Fruit fly (Drosophila melanogaster) whole organism, prepupa: Measurements from ENCODE around the gene Atac2.

Source experiments
- Blimp-1 ChIP-seq: fragments of 200-800 bp; sonication (Bioruptor generic); optimal IDR thresholded peaks from 3 replicates; lab custom pipeline; 2017; ENCODE audit warnings: missing biosample characterization, missing genetic modification characterization, mild to moderate bottlenecking, moderate library complexity, missing genetic modification reagents
- CG11294 ChIP-seq: fragments of 200-800 bp; sonication (Bioruptor generic); IDR thresholded peaks from 2 replicates; pipeline ENCODE4 v1.3.6; 2022; ENCODE audit warnings: missing biosample characterization, missing genetic modification characterization
- CG11762 ChIP-seq: fragments of 200-800 bp; sonication (Bioruptor generic); optimal IDR thresholded peaks from 3 replicates; lab custom pipeline; 2016; ENCODE audit warnings: missing biosample characterization, missing genetic modification characterization; ENCODE audit not compliant: insufficient read depth
- CG1621 ChIP-seq: fragments of 200-800 bp; sonication (Bioruptor generic); optimal IDR thresholded peaks from 3 replicates; lab custom pipeline; 2018; ENCODE audit warnings: missing biosample characterization, mild to moderate bottlenecking, missing genetic modification characterization
- CG16779 ChIP-seq: fragments of 200-800 bp; sonication (Bioruptor generic); optimal IDR thresholded peaks from 3 replicates; lab custom pipeline; 2017; ENCODE audit warnings: missing biosample characterization, mild to moderate bottlenecking, missing genetic modification characterization
- CG3032 ChIP-seq: fragments of 200-800 bp; optimal IDR thresholded peaks from 2 replicates; lab custom pipeline; 2019; ENCODE audit warnings: missing biosample characterization, mild to moderate bottlenecking, missing genetic modification characterization, moderate library complexity
- CG31627 ChIP-seq: fragments of 200-800 bp; sonication (Bioruptor generic); optimal IDR thresholded peaks from 3 replicates; lab custom pipeline; 2016; ENCODE audit warnings: missing biosample characterization, missing genetic modification characterization
- CG32006 ChIP-seq: fragments of 200-800 bp; sonication (Bioruptor generic); optimal IDR thresholded peaks from 3 replicates; lab custom pipeline; 2017; ENCODE audit warnings: missing biosample characterization, mild to moderate bottlenecking, missing genetic modification characterization
- CG34406 ChIP-seq: fragments of 200-800 bp; sonication (Bioruptor generic); optimal IDR thresholded peaks from 3 replicates; lab custom pipeline; 2016; ENCODE audit warnings: missing biosample characterization, missing genetic modification characterization
- CG3919 ChIP-seq: fragments of 200-800 bp; sonication (Bioruptor generic); optimal IDR thresholded peaks from 3 replicates; lab custom pipeline; 2016; ENCODE audit warnings: missing biosample characterization, missing genetic modification characterization
- CG6276 ChIP-seq: fragments of 200-800 bp; sonication (Bioruptor generic); optimal IDR thresholded peaks from 2 replicates; lab custom pipeline; 2017; ENCODE audit warnings: missing biosample characterization, mild to moderate bottlenecking, missing genetic modification characterization
- CG6792 ChIP-seq: fragments of 200-800 bp; sonication (Bioruptor generic); optimal IDR thresholded peaks from 3 replicates; lab custom pipeline; 2016; ENCODE audit warnings: missing biosample characterization, missing genetic modification characterization
- CG6808 ChIP-seq: fragments of 200-800 bp; sonication (Bioruptor generic); optimal IDR thresholded peaks from 3 replicates; lab custom pipeline; 2017; ENCODE audit warnings: missing biosample characterization, missing genetic modification characterization, mild to moderate bottlenecking, moderate library complexity, missing genetic modification reagents
- CG8119 ChIP-seq: fragments of 200-800 bp; sonication (Bioruptor generic); IDR thresholded peaks from 3 replicates; pipeline ENCODE4 v1.3.6; 2022; ENCODE audit warnings: missing biosample characterization, missing genetic modification characterization
- CG8319 ChIP-seq: fragments of 200-800 bp; sonication (Bioruptor generic); optimal IDR thresholded peaks from 3 replicates; lab custom pipeline; 2016; ENCODE audit warnings: missing biosample characterization, missing genetic modification characterization
- CG8632 ChIP-seq: fragments of 200-800 bp; sonication (Bioruptor generic); optimal IDR thresholded peaks from 3 replicates; lab custom pipeline; 2016; ENCODE audit warnings: missing biosample characterization, missing genetic modification characterization
- Eip78C ChIP-seq: fragments of 200-800 bp; sonication (Bioruptor generic); peaks from one replicate; lab custom pipeline; 2016; ENCODE audit warnings: missing biosample characterization, missing genetic modification characterization
- Eip93F ChIP-seq: fragments of 200-800 bp; sonication (Bioruptor generic); optimal IDR thresholded peaks from 2 replicates; lab custom pipeline; 2016; ENCODE audit warnings: missing biosample characterization, mild to moderate bottlenecking, missing genetic modification characterization
- Ets21C ChIP-seq: fragments of 200-800 bp; sonication (Bioruptor generic); optimal IDR thresholded peaks from 3 replicates; lab custom pipeline; 2016; ENCODE audit warnings: missing biosample characterization, missing genetic modification characterization
- Ets96B ChIP-seq: fragments of 200-800 bp; optimal IDR thresholded peaks from 2 replicates; lab custom pipeline; 2019; ENCODE audit warnings: missing biosample characterization, mild to moderate bottlenecking, missing genetic modification characterization, moderate library complexity
- Gug ChIP-seq: fragments of 200-800 bp; sonication (Bioruptor generic); IDR thresholded peaks from 2 replicates; pipeline ENCODE4 v1.3.6; 2022; ENCODE audit warnings: missing biosample characterization, missing genetic modification characterization
- Hr38 ChIP-seq: sonication (Bioruptor generic); optimal IDR thresholded peaks from 2 replicates; lab custom pipeline; 2016; ENCODE audit warnings: missing biosample characterization, missing genetic modification characterization
- Hr39 ChIP-seq: fragments of 200-800 bp; sonication (Bioruptor generic); optimal IDR thresholded peaks from 2 replicates; lab custom pipeline; 2016; ENCODE audit warnings: missing biosample characterization, missing genetic modification characterization
- Lpt ChIP-seq: fragments of 200-800 bp; sonication (Bioruptor generic); optimal IDR thresholded peaks from 3 replicates; lab custom pipeline; 2016; ENCODE audit warnings: missing biosample characterization, missing genetic modification characterization
- Met ChIP-seq: fragments of 200-800 bp; sonication (Bioruptor generic); optimal IDR thresholded peaks from 3 replicates; lab custom pipeline; 2016; ENCODE audit warnings: missing biosample characterization, missing genetic modification characterization
- Smox ChIP-seq: fragments of 200-800 bp; sonication (Bioruptor generic); optimal IDR thresholded peaks from 3 replicates; lab custom pipeline; 2016; ENCODE audit warnings: missing biosample characterization, missing genetic modification characterization
- Sox102F ChIP-seq: fragments of 200-800 bp; sonication (Bioruptor generic); optimal IDR thresholded peaks from 2 replicates; lab custom pipeline; 2016; ENCODE audit warnings: missing biosample characterization, mild to moderate bottlenecking, missing genetic modification characterization
- Sox15 ChIP-seq: fragments of 200-800 bp; sonication (Bioruptor generic); optimal IDR thresholded peaks from 3 replicates; lab custom pipeline; 2016; ENCODE audit warnings: missing biosample characterization, missing genetic modification characterization
- acj6 ChIP-seq: fragments of 200-800 bp; sonication (Bioruptor generic); optimal IDR thresholded peaks from 3 replicates; lab custom pipeline; 2016; ENCODE audit warnings: missing biosample characterization, missing genetic modification characterization
- cyc ChIP-seq: fragments of 200-800 bp; sonication (Bioruptor generic); optimal IDR thresholded peaks from 3 replicates; lab custom pipeline; 2016; ENCODE audit warnings: missing biosample characterization, missing genetic modification characterization
- dsx ChIP-seq: fragments of 200-800 bp; optimal IDR thresholded peaks from 3 replicates; lab custom pipeline; 2019; ENCODE audit warnings: missing biosample characterization, mild to moderate bottlenecking, missing genetic modification characterization, moderate library complexity; ENCODE audit not compliant: poor library complexity, severe bottlenecking
- eg ChIP-seq: fragments of 200-800 bp; sonication (Bioruptor generic); IDR thresholded peaks from 3 replicates; pipeline ENCODE4 v1.3.6; 2022; ENCODE audit warnings: missing biosample characterization, missing genetic modification characterization
- fd59A ChIP-seq: fragments of 200-800 bp; sonication (Bioruptor generic); optimal IDR thresholded peaks from 2 replicates; lab custom pipeline; 2017; ENCODE audit warnings: missing biosample characterization, mild to moderate bottlenecking, missing genetic modification characterization, missing genetic modification reagents
- fd85E ChIP-seq: fragments of 200-800 bp; sonication (Bioruptor generic); optimal IDR thresholded peaks from 3 replicates; lab custom pipeline; 2016; ENCODE audit warnings: missing biosample characterization, missing genetic modification characterization
- fkh ChIP-seq: fragments of 200-800 bp; sonication (Bioruptor generic); optimal IDR thresholded peaks from 3 replicates; lab custom pipeline; 2017; ENCODE audit warnings: missing biosample characterization, mild to moderate bottlenecking, missing genetic modification characterization, moderate library complexity
- net ChIP-seq: fragments of 200-800 bp; sonication (Bioruptor generic); optimal IDR thresholded peaks from 3 replicates; lab custom pipeline; 2016; ENCODE audit warnings: missing biosample characterization, missing genetic modification characterization
- pdm3 ChIP-seq: fragments of 200-800 bp; sonication (Bioruptor generic); optimal IDR thresholded peaks from 3 replicates; lab custom pipeline; 2016; ENCODE audit warnings: missing biosample characterization, missing genetic modification characterization
- salr ChIP-seq, 2 experiments: fragments of 200-800 bp; sonication (Bioruptor generic); optimal IDR thresholded peaks; 3 replicates each; lab custom pipeline; 2016 to 2018; ENCODE audit warnings: missing biosample characterization in 2 of 2, missing genetic modification characterization in 2 of 2, mild to moderate bottlenecking in 1 of 2
- svp ChIP-seq: fragments of 200-800 bp; sonication (Bioruptor generic); peaks from one replicate; lab custom pipeline; 2016; ENCODE audit warnings: missing biosample characterization, missing genetic modification characterization
- topi ChIP-seq: fragments of 200-800 bp; sonication (Bioruptor generic); optimal IDR thresholded peaks from 3 replicates; lab custom pipeline; 2016; ENCODE audit warnings: missing biosample characterization, missing genetic modification characterization
- vri ChIP-seq: fragments of 200-800 bp; sonication (Bioruptor generic); optimal IDR thresholded peaks from 3 replicates; lab custom pipeline; 2016; ENCODE audit warnings: missing biosample characterization, mild to moderate bottlenecking, missing genetic modification characterization

Atac2 gene

dm6 chr2L:18625470-18625869, 13.4 kb upstream of the Atac2 start:
- no peak for TF ChIP-seq fd59A (GFP tag; lab: Kevin White, UChicago)
- no peak for TF ChIP-seq CG6808 (GFP tag; lab: Kevin White, UChicago)
- TF ChIP-seq fkh (GFP tag; lab: Kevin White, UChicago): peak; percentile 87
- TF ChIP-seq, all 60 proteins: peak for 1

dm6 chr2L:18625009-18625408, 13.0 kb upstream of the Atac2 start:
- TF ChIP-seq CG1621 (no peak), vri (peak; percentile 8), CG32006 (GFP tag; lab: Kevin White, UChicago) (no peak), fd85E (GFP tag; lab: Kevin White, UChicago) (no peak)

dm6 chr2L:18624362-18624761, 12.3 kb upstream of the Atac2 start:
- TF ChIP-seq Sox15 (no peak), Gug (GFP tag; lab: Robert Waterston, UW) (no peak), CG6792 (no peak), fkh (GFP tag; lab: Kevin White, UChicago) (no peak), cyc (GFP tag; lab: Kevin White, UChicago) (no peak), CG8119 (GFP tag; lab: Robert Waterston, UW) (no peak), CG8632 (GFP tag; lab: Kevin White, UChicago) (no peak), fd85E (GFP tag; lab: Kevin White, UChicago) (no peak), acj6 (no peak), topi (GFP tag; lab: Kevin White, UChicago) (no peak), salr (GFP tag; optimal IDR thresholded peaks at IDR 0.05; lab: Kevin White, UChicago) (no peak), CG16779 (tag; lab: Kevin White, UChicago) (no peak), eg (GFP tag; lab: Robert Waterston, UW) (no peak), CG31627 (GFP tag; lab: Kevin White, UChicago) (no peak)

dm6 chr2L:18623435-18623834, 11.4 kb upstream of the Atac2 start:
- TF ChIP-seq svp (GFP tag; lab: Kevin White, UChicago) (peak; percentile 51), Eip78C (GFP tag; lab: Kevin White, UChicago) (peak; percentile 59), CG11294 (GFP tag; lab: Robert Waterston, UW) (no peak)

- TF ChIP-seq pdm3 (GFP tag; lab: Kevin White, UChicago): peak; percentile 80
- TF ChIP-seq Eip78C (GFP tag; lab: Kevin White, UChicago): peak; percentile 96
- TF ChIP-seq CG1621: peak; percentile 58
- TF ChIP-seq vri: peak; percentile 85
- peak; percentile 84 for TF ChIP-seq CG8319
- TF ChIP-seq CG8119 (GFP tag; lab: Robert Waterston, UW): peak; percentile 54; the same call in 1 of the 3 replicates
- peak; percentile 83 for TF ChIP-seq Sox102F (GFP tag; lab: Kevin White, UChicago)
- peak; percentile 64 for TF ChIP-seq net
- TF ChIP-seq Hr38 (GFP tag; lab: Kevin White, UChicago): no peak
- TF ChIP-seq CG3032 (tag; lab: Kevin White, UChicago): peak; percentile 75
- peak; percentile 82 for TF ChIP-seq Ets21C (GFP tag; lab: Kevin White, UChicago)
- peak; percentile 80 for TF ChIP-seq CG11762 (GFP tag; lab: Kevin White, UChicago)
- peak; percentile 82 for TF ChIP-seq CG3919 (GFP tag; lab: Kevin White, UChicago)
- TF ChIP-seq Blimp-1 (GFP tag; lab: Kevin White, UChicago): peak; percentile 60
- peak; percentile 87 for TF ChIP-seq CG34406 (GFP tag; lab: Kevin White, UChicago)
- TF ChIP-seq CG16779 (tag; lab: Kevin White, UChicago): peak; percentile 38
- TF ChIP-seq Met (GFP tag; lab: Kevin White, UChicago): peak; percentile 88
- peak; percentile 70 for TF ChIP-seq dsx (GFP tag; lab: Kevin White, UChicago)
- peak; percentile 64 for TF ChIP-seq Ets96B (tag; lab: Kevin White, UChicago)
- TF ChIP-seq eg (GFP tag; lab: Robert Waterston, UW): peak; percentile 63; the same call in 2 of the 3 replicates
- TF ChIP-seq topi (GFP tag; lab: Kevin White, UChicago): peak; percentile 91
- peak; percentile 97 for TF ChIP-seq fkh (GFP tag; lab: Kevin White, UChicago)
- peak; percentile 40 for TF ChIP-seq CG6276 (GFP tag; lab: Kevin White, UChicago)
- peak; percentile 71 for TF ChIP-seq Eip93F (GFP tag; lab: Kevin White, UChicago)
- TF ChIP-seq Smox (GFP tag; lab: Kevin White, UChicago): peak; percentile 89
- TF ChIP-seq Lpt (GFP tag; lab: Kevin White, UChicago): peak; percentile 15
- peak; percentile 94 for TF ChIP-seq svp (GFP tag; lab: Kevin White, UChicago)
- peak; percentile 86 for TF ChIP-seq Hr39
- no peak for TF ChIP-seq CG11294 (GFP tag; lab: Robert Waterston, UW)
Measured at dm6 chr2L:18621357-18622211, 9.5 kb upstream of the Atac2 start.
